Worm (Caenorhabditis elegans) whole organism, midembryonic: ENCODE measurements around the gene nadk-2.

ENCODE experiments used
- T22C8.4 ChIP-seq: fragments of 200-800 bp; sonication (Bioruptor generic); IDR thresholded peaks from 2 replicates; pipeline ENCODE4 v1.3.6; 2022; ENCODE audit warnings: missing genetic modification characterization, missing compliant biosample characterization
- cog-1 ChIP-seq: sonication (generic microtip); optimal IDR thresholded peaks from 2 replicates; lab custom pipeline; 2016; ENCODE audit warnings: missing genetic modification characterization, missing compliant biosample characterization
- flt-1 ChIP-seq: fragments of 200-800 bp; sonication (Bioruptor generic); IDR thresholded peaks from 2 replicates; pipeline ENCODE4 v1.3.6; 2022; ENCODE audit warnings: missing genetic modification characterization, missing compliant biosample characterization
- klf-2 ChIP-seq: fragments of 200-800 bp; sonication (Bioruptor generic); conservative IDR thresholded peaks from 2 replicates; pipeline ENCODE4 v1.3.6; 2022; ENCODE audit warnings: missing genetic modification reagents, missing genetic modification characterization, missing compliant biosample characterization
- med-1 ChIP-seq: sonication (generic microtip); optimal IDR thresholded peaks from 2 replicates; lab custom pipeline; 2017; ENCODE audit warnings: missing genetic modification characterization, mild to moderate bottlenecking, missing compliant biosample characterization, antibody characterized with exemption, missing genetic modification reagents; ENCODE audit not compliant: insufficient read depth
- ref-1 ChIP-seq: fragments of 200-800 bp; sonication (Bioruptor generic); conservative IDR thresholded peaks from 2 replicates; pipeline ENCODE4 v1.3.6; 2022; ENCODE audit warnings: missing genetic modification reagents, missing genetic modification characterization, missing compliant biosample characterization
- tab-1 ChIP-seq: fragments of 200-800 bp; sonication (Bioruptor generic); IDR thresholded peaks from 2 replicates; pipeline ENCODE4 v1.3.6; 2022; ENCODE audit warnings: missing genetic modification characterization, missing compliant biosample characterization
- ztf-23 ChIP-seq: fragments of 200-800 bp; sonication (Bioruptor generic); IDR thresholded peaks from 2 replicates; pipeline ENCODE4 v1.3.6; 2022; ENCODE audit warnings: missing genetic modification reagents, missing genetic modification characterization, missing compliant biosample characterization
- ztf-29 ChIP-seq: fragments of 200-800 bp; sonication (Bioruptor generic); IDR thresholded peaks from 2 replicates; pipeline ENCODE4 v1.3.6; 2022; ENCODE audit warnings: missing genetic modification reagents, missing genetic modification characterization, missing compliant biosample characterization

Gene nadk-2

DNA sequence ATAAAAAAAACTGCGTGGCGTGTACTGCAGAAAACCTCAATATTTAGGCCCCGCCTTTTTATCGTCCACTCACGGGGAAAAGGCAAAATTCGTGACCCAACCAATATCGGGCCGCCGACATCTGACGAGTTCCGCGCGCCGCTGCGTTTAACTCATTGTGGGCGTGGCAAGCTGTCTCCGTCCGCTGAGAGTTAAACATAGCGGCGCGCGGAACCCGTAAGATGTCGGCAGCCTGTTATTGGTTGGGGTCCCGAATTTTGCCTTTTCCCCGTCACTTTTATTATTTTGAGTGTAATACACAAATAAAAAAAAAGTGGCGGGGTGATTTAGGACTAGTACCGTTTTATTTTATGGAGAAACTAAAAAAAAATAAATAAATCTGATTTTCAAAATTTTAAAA lies 27.0 kb downstream of the nadk-2 start:
- TF ChIP-seq ztf-23 = no peak
- TF ChIP-seq cog-1 (tag; lab: Kevin White, UChicago) = no peak
- 0 out of 2 replicates have a peak, but pooled peaks have one; percentile 38 for TF ChIP-seq flt-1
- no peak for TF ChIP-seq med-1 (GFP tag; lab: Kevin White, UChicago)
- no peak for TF ChIP-seq T22C8.4
- no peak for TF ChIP-seq tab-1 (GFP tag; lab: Robert Waterston, UW)

DNA sequence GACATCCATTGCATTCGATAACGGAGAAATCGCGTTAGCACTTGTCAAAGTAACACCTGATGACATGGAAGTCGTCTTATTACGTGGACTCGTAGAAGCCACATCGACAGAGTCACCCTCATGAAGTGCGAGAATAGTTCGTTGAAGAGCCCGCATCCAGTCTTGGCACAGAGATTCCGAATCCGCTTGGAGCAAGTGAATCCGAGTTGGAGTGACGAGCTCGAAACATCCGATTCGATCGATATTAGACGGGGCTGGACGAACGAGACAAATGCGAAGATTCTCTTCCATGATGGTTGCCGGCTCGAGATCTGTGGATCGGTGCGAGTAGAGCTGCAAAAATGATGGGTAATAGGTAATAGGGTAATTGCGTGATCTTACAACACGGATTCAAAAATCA lies 27.9 kb downstream of the nadk-2 start:
- no peak for TF ChIP-seq ztf-29

DNA sequence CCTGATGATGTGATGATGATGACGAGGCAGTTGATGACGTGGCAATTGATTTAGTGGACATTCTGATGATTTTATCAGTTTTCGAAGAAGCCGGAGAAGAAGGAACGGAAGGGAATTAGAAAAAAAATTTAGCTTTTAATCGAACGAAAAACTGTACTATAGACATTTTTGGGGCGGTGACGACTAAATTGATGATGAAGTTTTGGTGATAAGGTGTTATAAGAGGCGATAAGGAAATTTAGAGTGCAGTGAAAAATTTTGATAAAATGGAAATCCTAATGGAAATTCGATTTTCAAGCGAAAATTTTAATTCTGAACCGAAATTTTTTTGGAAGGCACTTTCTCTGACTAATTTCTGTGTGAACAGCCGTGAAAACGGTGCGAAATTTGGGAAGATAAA lies 30.6 kb downstream of the nadk-2 start:
- TF ChIP-seq ref-1 (GFP tag; lab: Robert Waterston, UW) (no peak), ztf-29 (no peak), ztf-23 (no peak), cog-1 (tag; lab: Kevin White, UChicago) (no peak), flt-1 (no peak), T22C8.4 (no peak), med-1 (GFP tag; lab: Kevin White, UChicago) (no peak), klf-2 (GFP tag; lab: Robert Waterston, UW) (no peak), tab-1 (GFP tag; lab: Robert Waterston, UW) (no peak)

DNA sequence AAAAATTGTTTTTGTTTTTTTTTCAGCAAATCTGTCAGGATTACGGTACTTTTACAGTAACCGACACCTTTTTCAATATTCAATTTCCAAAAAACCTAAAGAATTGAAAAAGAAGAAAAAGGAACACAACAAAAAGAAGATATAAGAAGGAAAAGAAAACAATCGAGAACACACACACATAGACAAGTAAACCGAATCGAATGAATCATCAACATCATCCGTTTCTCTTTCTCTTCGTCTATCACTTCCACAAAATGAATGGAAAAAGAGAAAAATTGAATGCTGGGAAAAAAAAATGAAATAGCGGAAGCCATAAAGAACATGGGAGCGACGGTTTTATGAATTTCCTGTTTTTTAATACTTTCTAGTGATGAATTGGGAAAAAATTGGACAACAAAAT lies 32.1 kb downstream of the nadk-2 start:
- no peak for TF ChIP-seq med-1 (GFP tag; lab: Kevin White, UChicago)
- TF ChIP-seq tab-1 (GFP tag; lab: Robert Waterston, UW) = no peak
- TF ChIP-seq flt-1 = no peak
- TF ChIP-seq T22C8.4 = no peak
- TF ChIP-seq klf-2 (GFP tag; lab: Robert Waterston, UW) = no peak
- TF ChIP-seq ztf-29 = no peak
- no peak for TF ChIP-seq ztf-23

DNA sequence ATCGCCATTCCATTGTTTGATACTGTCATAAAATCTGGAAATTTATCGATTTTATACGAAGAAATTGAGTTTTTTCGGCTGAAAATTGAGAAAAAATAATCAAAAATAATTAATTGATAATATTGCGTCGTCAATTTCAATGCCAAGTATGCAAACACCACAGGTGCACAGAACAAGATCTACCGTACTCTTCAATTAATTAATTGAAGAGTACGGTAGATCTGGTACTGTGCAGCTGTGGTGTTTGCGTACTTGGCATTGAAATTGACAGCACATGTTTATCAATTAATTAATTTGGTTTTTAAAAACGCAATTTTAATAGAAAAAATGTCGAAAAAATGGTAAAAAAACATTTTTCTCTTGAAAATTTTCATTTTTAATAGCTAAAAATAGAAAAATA lies 39.5 kb downstream of the nadk-2 start, which contains the start of gene cnt-1:
Gene cnt-1 (minus strand): TSS at position 36 of the 400 bp plus-strand sequence.
- TF ChIP-seq flt-1 = no peak
- TF ChIP-seq T22C8.4 = no peak
- no peak for TF ChIP-seq cog-1 (tag; lab: Kevin White, UChicago)
- TF ChIP-seq klf-2 (GFP tag; lab: Robert Waterston, UW) = no peak

DNA sequence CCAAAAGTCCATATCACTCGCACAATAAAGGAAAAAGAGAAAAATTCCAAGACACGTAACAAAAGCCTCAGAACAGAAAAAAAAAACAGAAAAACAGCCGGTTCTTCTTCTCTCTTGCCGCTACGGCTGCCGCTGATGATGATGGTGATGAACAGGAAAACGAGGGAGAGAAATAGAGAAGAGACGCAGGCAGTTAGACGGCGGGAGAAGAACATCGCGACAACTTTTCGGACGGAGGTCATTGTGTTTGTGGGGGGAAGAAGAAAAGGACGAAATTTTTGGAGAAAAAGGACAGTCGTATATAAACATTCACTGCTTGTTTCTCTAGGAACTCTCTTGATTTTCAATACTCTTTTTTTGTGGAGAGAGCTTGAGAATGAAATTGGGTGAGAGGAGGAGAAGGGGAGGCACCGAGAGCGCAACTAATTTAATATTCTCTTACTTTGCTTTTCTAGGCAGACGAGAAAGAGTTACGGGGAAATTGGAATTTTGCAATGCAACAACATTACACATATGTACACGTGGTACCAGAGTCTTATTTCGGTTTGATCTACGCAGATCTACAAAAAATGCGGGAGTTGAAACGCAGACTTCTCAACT lies 40.3 kb downstream of the nadk-2 start:
- TF ChIP-seq ref-1 (GFP tag; lab: Robert Waterston, UW) (no peak), cog-1 (tag; lab: Kevin White, UChicago) (peak; percentile 10), ztf-23 (no peak)

DNA sequence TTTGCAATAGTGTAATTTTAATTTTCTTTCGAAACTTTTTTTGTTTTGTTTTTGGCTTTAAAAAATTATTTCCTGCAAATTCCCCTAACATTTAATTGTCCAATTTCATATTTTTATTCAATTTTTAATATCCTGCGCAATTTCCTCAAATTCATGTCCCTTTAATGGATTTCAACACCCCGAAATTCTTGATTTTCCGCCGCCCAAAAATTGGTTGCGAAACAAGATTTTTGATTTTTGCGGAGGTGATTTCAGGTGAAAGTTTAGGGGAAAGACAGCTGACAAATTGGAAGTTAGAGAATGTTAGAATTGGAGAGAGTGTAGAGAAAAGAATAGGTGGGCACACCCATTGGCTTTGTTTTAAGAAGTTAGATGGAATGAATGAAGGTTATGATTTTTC lies 45.6 kb downstream of the nadk-2 start:
- no peak for TF ChIP-seq med-1 (GFP tag; lab: Kevin White, UChicago)
- TF ChIP-seq ztf-23 = no peak
- TF ChIP-seq flt-1 = no peak
- TF ChIP-seq T22C8.4 = no peak
- TF ChIP-seq ztf-29 = no peak
- no peak for TF ChIP-seq cog-1 (tag; lab: Kevin White, UChicago)
- no peak for TF ChIP-seq klf-2 (GFP tag; lab: Robert Waterston, UW)
- no peak for TF ChIP-seq tab-1 (GFP tag; lab: Robert Waterston, UW)
- TF ChIP-seq ref-1 (GFP tag; lab: Robert Waterston, UW) = no peak

DNA sequence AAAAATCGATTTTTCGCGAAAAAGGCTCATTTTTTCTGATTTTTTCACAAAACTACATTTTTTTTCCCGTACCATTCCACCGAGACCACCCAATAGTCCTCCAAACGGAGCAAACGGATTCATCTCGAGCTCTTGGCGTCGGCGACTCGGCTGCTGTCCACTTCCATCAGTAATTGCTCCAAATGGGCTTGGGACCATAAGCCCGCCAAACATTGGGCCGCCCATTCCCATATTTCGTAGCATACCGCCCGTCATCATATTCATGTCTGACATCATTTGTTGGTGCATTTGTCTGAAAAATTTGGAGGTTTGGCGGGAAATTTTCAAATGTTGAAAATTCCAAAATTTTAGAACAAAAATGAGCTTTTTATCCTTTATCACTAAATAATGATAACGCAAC lies 49.3 kb downstream of the nadk-2 start:
- no peak for TF ChIP-seq ref-1 (GFP tag; lab: Robert Waterston, UW)
- TF ChIP-seq ztf-23 = no peak
- no peak for TF ChIP-seq cog-1 (tag; lab: Kevin White, UChicago)
- TF ChIP-seq flt-1 = no peak
- TF ChIP-seq klf-2 (GFP tag; lab: Robert Waterston, UW) = no peak
- no peak for TF ChIP-seq med-1 (GFP tag; lab: Kevin White, UChicago)
- TF ChIP-seq T22C8.4 = no peak
- TF ChIP-seq tab-1 (GFP tag; lab: Robert Waterston, UW) = no peak
- no peak for TF ChIP-seq ztf-29

DNA sequence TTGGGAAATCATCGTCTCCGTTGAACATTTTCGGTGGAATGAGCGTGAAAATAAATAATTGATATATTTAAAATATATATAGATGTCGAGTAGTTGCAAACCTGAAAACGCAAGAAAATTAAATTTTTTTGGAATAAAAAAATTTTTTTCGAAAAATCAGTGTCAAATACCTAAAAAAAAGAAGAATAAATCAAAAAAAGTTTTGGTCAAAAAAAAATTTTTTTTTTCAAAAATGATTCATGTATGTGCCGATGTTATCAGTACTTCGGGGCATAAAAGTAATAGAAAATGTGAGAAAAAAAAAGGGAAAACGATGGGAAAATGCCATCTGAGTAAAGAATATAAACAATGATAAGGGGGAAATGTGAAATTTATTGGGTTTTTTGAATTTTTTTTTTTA lies 50.5 kb downstream of the nadk-2 start, which contains the start of gene Y17G7B.17:
Gene Y17G7B.17 (minus strand): TSS at position 101 of the 400 bp plus-strand sequence.
- TF ChIP-seq ztf-23 = no peak
- TF ChIP-seq ref-1 (GFP tag; lab: Robert Waterston, UW) = no peak
- TF ChIP-seq tab-1 (GFP tag; lab: Robert Waterston, UW) = no peak
- no peak for TF ChIP-seq cog-1 (tag; lab: Kevin White, UChicago)

DNA sequence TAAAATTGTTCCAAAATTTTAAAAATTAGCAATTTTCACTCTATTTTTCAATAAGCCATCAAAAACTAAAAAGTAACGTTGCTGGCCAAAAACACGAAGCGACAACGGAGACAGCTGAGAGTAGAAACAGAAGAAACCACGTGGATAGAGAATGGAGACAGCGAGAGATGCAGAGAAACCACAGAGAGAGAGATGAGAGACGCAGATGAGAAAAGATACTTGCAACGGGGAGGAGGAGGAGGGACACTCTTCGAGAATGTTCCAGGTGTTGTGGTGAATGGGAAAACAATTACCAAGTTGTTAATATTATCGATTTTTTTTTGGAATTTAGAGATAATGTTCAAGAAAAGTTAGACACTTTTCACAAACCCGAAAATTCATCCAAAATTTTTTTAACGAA lies 53.0 kb downstream of the nadk-2 start:
- no peak for TF ChIP-seq ref-1 (GFP tag; lab: Robert Waterston, UW)
- TF ChIP-seq flt-1 = peak; percentile 61; the same call in 1 of the 2 replicates
- TF ChIP-seq ztf-23 = peak; percentile 60; the same call in 1 of the 2 replicates
- TF ChIP-seq med-1 (GFP tag; lab: Kevin White, UChicago) = no peak
- TF ChIP-seq tab-1 (GFP tag; lab: Robert Waterston, UW) = no peak; the same call in 1 of the 2 replicates
- TF ChIP-seq T22C8.4 = peak; percentile 75; the same call in 1 of the 2 replicates
- no peak for TF ChIP-seq klf-2 (GFP tag; lab: Robert Waterston, UW)
- TF ChIP-seq cog-1 (tag; lab: Kevin White, UChicago) = peak; percentile 86

DNA sequence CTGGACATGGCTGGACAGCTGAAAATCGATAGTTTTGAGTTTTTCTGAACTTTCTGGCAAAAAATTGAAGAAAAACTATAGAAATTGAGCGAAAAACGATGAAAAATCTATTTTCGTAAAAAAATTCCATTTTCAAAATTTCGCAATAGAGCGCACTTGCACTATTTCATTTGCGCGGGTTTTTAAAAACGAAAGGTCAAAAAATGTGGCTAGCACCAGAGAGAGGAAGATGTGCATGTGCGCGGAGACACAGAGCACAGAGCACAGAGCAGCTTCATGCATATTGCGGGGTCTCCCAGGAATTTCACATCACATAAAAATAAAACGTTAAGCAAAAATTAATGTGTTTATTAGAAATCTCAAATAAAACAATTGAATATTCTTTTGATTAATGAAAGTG lies 58.5 kb downstream of the nadk-2 start, which contains the start of gene Y17G7B.18:
Gene Y17G7B.18 (minus strand): TSS at position 18 of the 400 bp plus-strand sequence.
- TF ChIP-seq ztf-23 (0 out of 2 replicates have a peak, but pooled peaks have one; percentile 37), tab-1 (GFP tag; lab: Robert Waterston, UW) (no peak)
